Worm (Caenorhabditis elegans) whole organism, young adult: ENCODE results near the gene F16B12.6.

Source experiments
- F10E7.11 ChIP-seq: sonication (generic microtip); optimal IDR thresholded peaks from 2 replicates; lab custom pipeline; 2017; ENCODE audit warnings: mild to moderate bottlenecking, missing genetic modification characterization, moderate library complexity, missing compliant biosample characterization
- F23B12.7 ChIP-seq: sonication (generic microtip); optimal IDR thresholded peaks from 2 replicates; lab custom pipeline; 2017; ENCODE audit warnings: missing genetic modification characterization, mild to moderate bottlenecking, missing compliant biosample characterization, antibody characterized with exemption, moderate library complexity; ENCODE audit not compliant: insufficient read depth
- F33H1.4 ChIP-seq: fragments of 200-800 bp; sonication (Bioruptor generic); IDR thresholded peaks from 2 replicates; pipeline ENCODE4 v1.3.6; 2022; ENCODE audit warnings: missing genetic modification reagents, missing genetic modification characterization, missing compliant biosample characterization
- F37B4.10 ChIP-seq: fragments of 200-800 bp; sonication (Bioruptor generic); IDR thresholded peaks from 2 replicates; pipeline ENCODE4 v1.3.6; 2022; ENCODE audit warnings: missing genetic modification characterization, missing compliant biosample characterization
- F55B11.4 ChIP-seq: sonication (generic microtip); optimal IDR thresholded peaks from 2 replicates; lab custom pipeline; 2016; ENCODE audit warnings: missing compliant biosample characterization, missing genetic modification characterization, borderline replicate concordance; ENCODE audit not compliant: insufficient read depth
- T07F8.4 ChIP-seq: sonication (generic microtip); optimal IDR thresholded peaks from 2 replicates; lab custom pipeline; 2016; ENCODE audit warnings: mild to moderate bottlenecking, missing genetic modification characterization, moderate library complexity, missing compliant biosample characterization
- T26A5.8 ChIP-seq: sonication (generic microtip); optimal IDR thresholded peaks from 2 replicates; lab custom pipeline; 2016; ENCODE audit warnings: missing genetic modification characterization, missing compliant biosample characterization
- Y67H2A.10 ChIP-seq: fragments of 200-800 bp; sonication (Bioruptor generic); conservative IDR thresholded peaks from 2 replicates; pipeline ENCODE4 v1.3.6; 2022; ENCODE audit warnings: missing genetic modification reagents, missing genetic modification characterization, missing compliant biosample characterization
- akir-1 ChIP-seq: fragments of 200-800 bp; sonication (Bioruptor generic); optimal IDR thresholded peaks from 2 replicates; lab custom pipeline; 2018; ENCODE audit warnings: mild to moderate bottlenecking, missing genetic modification characterization, moderate library complexity, missing compliant biosample characterization
- athp-1 ChIP-seq: sonication (generic microtip); optimal IDR thresholded peaks from 2 replicates; lab custom pipeline; 2017; ENCODE audit warnings: mild to moderate bottlenecking, missing genetic modification characterization, missing compliant biosample characterization
- ccch-3 ChIP-seq: fragments of 200-800 bp; sonication (Bioruptor generic); optimal IDR thresholded peaks from 2 replicates; lab custom pipeline; 2018; ENCODE audit warnings: mild to moderate bottlenecking, missing genetic modification characterization, missing compliant biosample characterization
- cebp-1 ChIP-seq, 2 experiments: fragments of 200-800 bp in 1 of 2; sonication (Bioruptor generic) in 1 of 2; sonication (generic microtip) in 1 of 2; IDR thresholded peaks in 1 of 2; optimal IDR thresholded peaks in 1 of 2; 2 replicates each; pipeline versions ENCODE4 v1.3.6 to Lab custom; 2017 to 2022; ENCODE audit warnings: missing compliant biosample characterization in 2 of 2, missing genetic modification characterization in 2 of 2, mild to moderate bottlenecking in 1 of 2, missing genetic modification reagents in 1 of 2, moderate library complexity in 1 of 2
- ceh-100 ChIP-seq: fragments of 200-800 bp; sonication (Bioruptor generic); IDR thresholded peaks from 2 replicates; pipeline ENCODE4 v1.3.6; 2022; ENCODE audit warnings: missing genetic modification reagents, missing genetic modification characterization, missing compliant biosample characterization
- ceh-27 ChIP-seq: fragments of 200-800 bp; sonication (Bioruptor generic); optimal IDR thresholded peaks from 2 replicates; lab custom pipeline; 2018; ENCODE audit warnings: mild to moderate bottlenecking, missing genetic modification characterization, moderate library complexity, missing compliant biosample characterization
- ceh-91 ChIP-seq: fragments of 200-800 bp; sonication (Bioruptor generic); IDR thresholded peaks from 2 replicates; pipeline ENCODE4 v1.3.6; 2022; ENCODE audit warnings: missing genetic modification reagents, missing genetic modification characterization, missing compliant biosample characterization
- chd-7 ChIP-seq: sonication (generic microtip); optimal IDR thresholded peaks from 2 replicates; lab custom pipeline; 2016; ENCODE audit warnings: mild to moderate bottlenecking, missing genetic modification characterization, moderate library complexity, missing compliant biosample characterization
- die-1 ChIP-seq: sonication (generic microtip); optimal IDR thresholded peaks from 2 replicates; lab custom pipeline; 2016; ENCODE audit warnings: missing genotype, mild to moderate bottlenecking, missing genetic modification characterization, missing compliant biosample characterization
- dox-1 ChIP-seq: fragments of 200-800 bp; sonication (Bioruptor generic); IDR thresholded peaks from 2 replicates; pipeline ENCODE4 v1.3.6; 2022; ENCODE audit warnings: missing genetic modification reagents, missing genetic modification characterization, missing compliant biosample characterization
- dpff-1 ChIP-seq: sonication (generic microtip); optimal IDR thresholded peaks from 2 replicates; lab custom pipeline; 2017; ENCODE audit warnings: mild to moderate bottlenecking, missing genetic modification characterization, missing compliant biosample characterization
- egrh-3 ChIP-seq: fragments of 200-800 bp; sonication (Bioruptor generic); IDR thresholded peaks from 2 replicates; pipeline ENCODE4 v1.3.6; 2022; ENCODE audit warnings: missing genetic modification reagents, missing genetic modification characterization, missing compliant biosample characterization
- ekl-4 ChIP-seq: fragments of 200-800 bp; sonication (Bioruptor generic); IDR thresholded peaks from 2 replicates; pipeline ENCODE4 v1.3.6; 2022; ENCODE audit warnings: missing genetic modification reagents, missing genetic modification characterization, missing compliant biosample characterization
- ets-4 ChIP-seq: fragments of 200-800 bp; sonication (Bioruptor generic); optimal IDR thresholded peaks from 2 replicates; lab custom pipeline; 2018; ENCODE audit warnings: mild to moderate bottlenecking, missing genetic modification characterization, missing compliant biosample characterization
- fkh-3 ChIP-seq: sonication (generic microtip); optimal IDR thresholded peaks from 2 replicates; lab custom pipeline; 2016; ENCODE audit warnings: mild to moderate bottlenecking, missing genetic modification characterization, missing compliant biosample characterization
- him-1 ChIP-seq: sonication (generic microtip); optimal IDR thresholded peaks from 2 replicates; lab custom pipeline; 2016; ENCODE audit warnings: missing genotype, missing genetic modification reagents, missing genetic modification characterization, missing compliant biosample characterization
- hlh-12 ChIP-seq: sonication (generic microtip); optimal IDR thresholded peaks from 2 replicates; lab custom pipeline; 2016; ENCODE audit warnings: missing genetic modification characterization, missing compliant biosample characterization
- hrde-1 ChIP-seq: sonication (generic microtip); optimal IDR thresholded peaks from 2 replicates; lab custom pipeline; 2016; ENCODE audit warnings: missing genetic modification characterization, mild to moderate bottlenecking, missing compliant biosample characterization, moderate library complexity, missing genotype, missing genetic modification reagents, borderline replicate concordance
- lag-1 ChIP-seq: fragments of 200-800 bp; sonication (Bioruptor generic); IDR thresholded peaks from 2 replicates; pipeline ENCODE4 v1.3.6; 2022; ENCODE audit warnings: missing genetic modification reagents, missing genetic modification characterization, missing compliant biosample characterization
- lin-35 ChIP-seq, 3 experiments: fragments of 150-350 bp in 2 of 3; sonication (generic microtip) in 1 of 3; optimal IDR thresholded peaks; 2 replicates each; lab custom pipeline; 2014 to 2018; ENCODE audit warnings: missing biosample characterization in 3 of 3, missing genetic modification characterization in 3 of 3, missing genetic modification reagents in 3 of 3
- lin-40 ChIP-seq: sonication (generic microtip); optimal IDR thresholded peaks from 2 replicates; lab custom pipeline; 2016; ENCODE audit warnings: missing genetic modification characterization, mild to moderate bottlenecking, missing compliant biosample characterization, missing genotype, missing genetic modification reagents
- lir-1 ChIP-seq: fragments of 200-800 bp; sonication (Bioruptor generic); conservative IDR thresholded peaks from 2 replicates; pipeline ENCODE4 v1.3.6; 2022; ENCODE audit warnings: missing genetic modification reagents, missing genetic modification characterization, missing compliant biosample characterization
- madf-6 ChIP-seq: fragments of 200-800 bp; sonication (Bioruptor generic); IDR thresholded peaks from 2 replicates; pipeline ENCODE4 v1.3.6; 2022; ENCODE audit warnings: missing genetic modification reagents, missing genetic modification characterization, missing compliant biosample characterization
- madf-8 ChIP-seq: fragments of 200-800 bp; sonication (Bioruptor generic); conservative IDR thresholded peaks from 2 replicates; pipeline ENCODE4 v1.3.6; 2022; ENCODE audit warnings: missing genetic modification reagents, missing genetic modification characterization, missing compliant biosample characterization
- mel-28 ChIP-seq: sonication (generic microtip); optimal IDR thresholded peaks from 2 replicates; lab custom pipeline; 2016; ENCODE audit warnings: borderline replicate concordance, mild to moderate bottlenecking, missing genetic modification characterization, missing compliant biosample characterization
- mes-4 ChIP-seq: sonication (generic microtip); optimal IDR thresholded peaks from 2 replicates; lab custom pipeline; 2016; ENCODE audit warnings: missing genotype, missing genetic modification characterization, missing compliant biosample characterization
- mxl-1 ChIP-seq: sonication (generic microtip); optimal IDR thresholded peaks from 2 replicates; lab custom pipeline; 2016; ENCODE audit warnings: missing genetic modification characterization, missing compliant biosample characterization
- nhr-179 ChIP-seq: sonication (generic microtip); optimal IDR thresholded peaks from 2 replicates; lab custom pipeline; 2016; ENCODE audit warnings: mild to moderate bottlenecking, missing genetic modification characterization, missing compliant biosample characterization
- pha-4 ChIP-seq: fragments of 150-350 bp; sonication (generic microtip); optimal IDR thresholded peaks from 2 replicates; lab custom pipeline; 2014; ENCODE audit warnings: missing biosample characterization, missing genetic modification reagents, missing genetic modification characterization
- rec-8 ChIP-seq, 2 experiments: sonication (generic microtip); optimal IDR thresholded peaks; 2 replicates each; lab custom pipeline; 2016; ENCODE audit warnings: mild to moderate bottlenecking in 2 of 2, missing genetic modification characterization in 2 of 2, missing genetic modification reagents in 2 of 2, missing genotype in 2 of 2, missing biosample characterization in 1 of 2, missing compliant biosample characterization in 1 of 2, moderate library complexity in 1 of 2
- sea-2 ChIP-seq: fragments of 200-800 bp; sonication (Bioruptor generic); IDR thresholded peaks from 2 replicates; pipeline ENCODE4 v1.3.6; 2022; ENCODE audit warnings: missing genetic modification characterization, missing compliant biosample characterization
- snpc-1.3 ChIP-seq: sonication (generic microtip); optimal IDR thresholded peaks from 2 replicates; lab custom pipeline; 2017; ENCODE audit warnings: missing genetic modification characterization, mild to moderate bottlenecking, missing compliant biosample characterization, antibody characterized with exemption, moderate library complexity, missing genotype, missing genetic modification reagents; ENCODE audit not compliant: insufficient read depth
- snpc-4 ChIP-seq, 5 experiments: fragments of 150-350 bp in 1 of 5; sonication (generic microtip) in 4 of 5; optimal IDR thresholded peaks; 2 replicates each; lab custom pipeline; 2014 to 2018; ENCODE audit warnings: missing genetic modification characterization in 5 of 5, missing biosample characterization in 3 of 5, antibody characterized with exemption in 2 of 5, mild to moderate bottlenecking in 2 of 5, missing compliant biosample characterization in 2 of 5, missing genotype in 2 of 5, moderate library complexity in 2 of 5, missing genetic modification reagents in 1 of 5
- sptf-2 ChIP-seq: fragments of 200-800 bp; sonication (Bioruptor generic); optimal IDR thresholded peaks from 2 replicates; lab custom pipeline; 2018; ENCODE audit warnings: mild to moderate bottlenecking, missing genetic modification characterization, missing compliant biosample characterization
- tlf-1 ChIP-seq: fragments of 200-800 bp; sonication (Bioruptor generic); optimal IDR thresholded peaks from 2 replicates; lab custom pipeline; 2018; ENCODE audit warnings: mild to moderate bottlenecking, missing genetic modification characterization, missing compliant biosample characterization
- unc-62 ChIP-seq: fragments of 150-350 bp; optimal IDR thresholded peaks from 2 replicates; lab custom pipeline; 2014; ENCODE audit warnings: missing biosample characterization, missing genetic modification reagents, missing genetic modification characterization
- zfh-2 ChIP-seq: fragments of 200-800 bp; sonication (Bioruptor generic); conservative IDR thresholded peaks from 2 replicates; pipeline ENCODE4 v1.3.6; 2022; ENCODE audit warnings: missing genetic modification reagents, missing genetic modification characterization, missing compliant biosample characterization
- ztf-25 ChIP-seq: fragments of 200-800 bp; sonication (Bioruptor generic); IDR thresholded peaks from 2 replicates; pipeline ENCODE4 v1.3.6; 2022; ENCODE audit warnings: missing genetic modification reagents, missing genetic modification characterization, missing compliant biosample characterization
- ztf-3 ChIP-seq: fragments of 200-800 bp; sonication (Bioruptor generic); optimal IDR thresholded peaks from 2 replicates; lab custom pipeline; 2018; ENCODE audit warnings: mild to moderate bottlenecking, missing genetic modification characterization, missing compliant biosample characterization

Gene F16B12.6

DNA sequence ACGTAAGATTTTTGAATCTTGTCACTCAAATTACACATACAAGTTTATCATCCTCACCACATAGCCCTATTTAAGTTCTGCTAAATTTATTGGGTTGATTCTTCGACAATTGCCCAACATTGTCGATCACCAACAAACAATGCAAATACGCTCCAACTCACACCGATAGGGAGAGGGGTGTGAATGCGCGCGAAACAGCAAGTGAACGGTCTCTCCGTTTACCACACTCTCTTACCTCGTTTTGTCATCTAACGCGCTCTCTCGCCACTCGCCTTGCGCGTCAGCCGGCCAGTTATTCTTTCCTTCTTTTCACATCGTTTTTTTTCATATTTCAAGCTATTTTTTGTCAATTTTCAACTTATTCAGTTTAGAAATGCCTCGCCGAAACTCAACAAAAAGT, at the start of gene F16B12.6 (continued):
- peak; percentile 43; the same call in 1 of the 2 replicates for TF ChIP-seq madf-6 (GFP tag; lab: Robert Waterston, UW)
- peak; percentile 75 for TF ChIP-seq dox-1 (GFP tag; lab: Robert Waterston, UW)
- TF ChIP-seq F10E7.11, result no peak
- no peak for TF ChIP-seq pha-4
- TF ChIP-seq him-1, result no peak
- TF ChIP-seq akir-1 (GFP tag; lab: Kevin White, UChicago), result no peak
- no peak for TF ChIP-seq cebp-1 (GFP tag; IDR thresholded peaks at IDR 0.05; lab: Robert Waterston, UW)
- TF ChIP-seq cebp-1 (tag; optimal IDR thresholded peaks at IDR 0.05; lab: Kevin White, UChicago), result no peak
- TF ChIP-seq lag-1 (GFP tag; lab: Robert Waterston, UW), result no peak
- TF ChIP-seq snpc-4 (GFP tag; optimal IDR thresholded peaks at IDR 0.05; lab: Kevin White, UChicago), result no peak
- peak in 3 of 4 experiments; percentile 16 to 49 (median 17) for TF ChIP-seq snpc-4 (tag; optimal IDR thresholded peaks at IDR 0.05; lab: Kevin White, UChicago)
- TF ChIP-seq F33H1.4 (GFP tag; lab: Robert Waterston, UW), result no peak
- TF ChIP-seq sea-2 (GFP tag; lab: Robert Waterston, UW), result no peak
- TF ChIP-seq madf-8 (GFP tag; lab: Robert Waterston, UW), result no peak
- TF ChIP-seq F37B4.10 (GFP tag; lab: Robert Waterston, UW), result no peak
- TF ChIP-seq ekl-4, result no peak
- TF ChIP-seq tlf-1 (GFP tag; lab: Kevin White, UChicago), result no peak
- no peak for TF ChIP-seq dpff-1 (tag; lab: Kevin White, UChicago)
- no peak for TF ChIP-seq lir-1
- TF ChIP-seq mxl-1 (tag; lab: Kevin White, UChicago), result no peak
- no peak for TF ChIP-seq ceh-91
- TF ChIP-seq mel-28 (tag; lab: Kevin White, UChicago), result no peak
- no peak for TF ChIP-seq T26A5.8 (tag; lab: Kevin White, UChicago)
- no peak for TF ChIP-seq F23B12.7
- no peak for TF ChIP-seq rec-8 (tag; optimal IDR thresholded peaks at IDR 0.05; lab: Kevin White, UChicago)
- TF ChIP-seq snpc-1.3 (tag; lab: Kevin White, UChicago), result no peak
- TF ChIP-seq unc-62 (GFP tag; lab: Kevin White, UChicago), result no peak
- no peak for TF ChIP-seq fkh-3
- no peak for TF ChIP-seq ccch-3 (GFP tag; lab: Kevin White, UChicago)
- no peak for TF ChIP-seq hrde-1 (tag; lab: Kevin White, UChicago)
- no peak for TF ChIP-seq nhr-179
- 0 out of 2 replicates have a peak, but pooled peaks have one; percentile 39 for TF ChIP-seq zfh-2 (GFP tag; lab: Robert Waterston, UW)
- TF ChIP-seq ceh-27 (GFP tag; lab: Kevin White, UChicago), result peak; percentile 71
- TF ChIP-seq lin-40, result peak; percentile 64
- TF ChIP-seq hlh-12 (tag; lab: Kevin White, UChicago), result no peak
- no peak for TF ChIP-seq ets-4 (GFP tag; lab: Kevin White, UChicago)
- TF ChIP-seq ztf-3, result no peak
- no peak for TF ChIP-seq athp-1 (tag; lab: Kevin White, UChicago)
- TF ChIP-seq mes-4 (tag; lab: Kevin White, UChicago), result no peak
- no peak for TF ChIP-seq T07F8.4 (tag; lab: Kevin White, UChicago)
- TF ChIP-seq ceh-100 (GFP tag; lab: Robert Waterston, UW), result no peak
- peak; percentile 29; the same call in 1 of the 2 replicates for TF ChIP-seq egrh-3 (GFP tag; lab: Robert Waterston, UW)
- no peak for TF ChIP-seq F55B11.4 (tag; lab: Kevin White, UChicago)
- TF ChIP-seq Y67H2A.10 (GFP tag; lab: Robert Waterston, UW), result no peak
- no peak for TF ChIP-seq chd-7 (tag; lab: Kevin White, UChicago)
- TF ChIP-seq sptf-2 (GFP tag; lab: Kevin White, UChicago), result no peak
- TF ChIP-seq lin-35 (GFP tag; optimal IDR thresholded peaks at IDR 0.05; lab: Kevin White, UChicago), result peak in 1 of 3 experiments; percentile 39
- TF ChIP-seq die-1 (tag; lab: Kevin White, UChicago), result no peak
- TF ChIP-seq ztf-25 (GFP tag; lab: Robert Waterston, UW), result no peak
